Worm (Caenorhabditis elegans) whole organism, L4 larva: ENCODE data around the gene C01G12.9.

Experiments used
- Y48G9A.11 ChIP-seq: fragments of 200-800 bp; sonication (Bioruptor generic); IDR thresholded peaks from 2 replicates; pipeline ENCODE4 v1.3.6; 2022; ENCODE audit warnings: missing genetic modification reagents, missing genetic modification characterization, missing compliant biosample characterization
- ceh-20 ChIP-seq: fragments of 200-800 bp; sonication (Bioruptor generic); IDR thresholded peaks from 2 replicates; pipeline ENCODE4 v1.3.6; 2022; ENCODE audit warnings: missing genetic modification reagents, missing genetic modification characterization, missing compliant biosample characterization
- dmd-9 ChIP-seq: fragments of 200-800 bp; sonication (Bioruptor generic); IDR thresholded peaks from 2 replicates; pipeline ENCODE4 v1.3.6; 2022; ENCODE audit warnings: missing genetic modification reagents, missing genetic modification characterization, missing compliant biosample characterization
- fos-1 ChIP-seq: fragments of 150-350 bp; optimal IDR thresholded peaks from 2 replicates; lab custom pipeline; 2014; ENCODE audit warnings: missing biosample characterization, missing genetic modification characterization
- mdl-1 ChIP-seq, 2 experiments: fragments of 150-350 bp in 1 of 2; sonication (generic microtip) in 1 of 2; optimal IDR thresholded peaks; 2 replicates each; lab custom pipeline; 2014 to 2017; ENCODE audit warnings: missing biosample characterization in 2 of 2, missing genetic modification characterization in 2 of 2
- nhr-77 ChIP-seq: fragments of 150-350 bp; optimal IDR thresholded peaks from 2 replicates; lab custom pipeline; 2014; ENCODE audit warnings: missing biosample characterization, missing genetic modification characterization
- snpc-4 ChIP-seq: fragments of 150-350 bp; optimal IDR thresholded peaks from 2 replicates; lab custom pipeline; 2014; ENCODE audit warnings: missing biosample characterization, missing genetic modification characterization
- ztf-11 ChIP-seq: fragments of 150-350 bp; optimal IDR thresholded peaks from 2 replicates; lab custom pipeline; 2014; ENCODE audit warnings: missing biosample characterization, missing genetic modification characterization

DNA sequence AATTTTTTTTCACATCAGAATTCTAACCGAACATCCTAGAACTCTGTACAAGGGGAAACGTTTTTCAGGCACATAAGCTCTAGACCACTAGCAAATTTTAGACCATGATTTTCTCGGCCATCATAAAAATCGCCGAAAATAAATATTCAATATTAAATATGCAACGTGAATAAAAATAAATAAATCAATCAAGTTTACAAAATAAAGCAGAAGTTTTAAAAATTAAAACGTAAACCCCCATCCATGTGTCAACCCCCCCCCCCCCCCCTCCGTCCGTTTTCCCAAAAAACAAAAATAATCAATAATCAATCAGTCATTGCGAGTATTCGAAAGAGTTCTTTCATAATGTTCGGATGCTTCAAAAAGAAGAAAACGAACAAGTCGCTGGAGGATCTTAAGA lies 14.5 kb downstream of the C01G12.9 start, which contains the start of gene catp-4:
- no peak for TF ChIP-seq Y48G9A.11 (GFP tag; lab: Robert Waterston, UW)
- TF ChIP-seq ceh-20 = no peak
- TF ChIP-seq ztf-11 = no peak
- no peak for TF ChIP-seq dmd-9
- no peak for TF ChIP-seq nhr-77 (tag; lab: Kevin White, UChicago)
- no peak for TF ChIP-seq snpc-4
- TF ChIP-seq fos-1 (tag; lab: Kevin White, UChicago) = no peak
- TF ChIP-seq mdl-1 (tag; optimal IDR thresholded peaks at IDR 0.05; lab: Kevin White, UChicago) = no peak
